Worm (Caenorhabditis elegans) whole organism, late embryonic: ENCODE results near the gene F54D5.17.

Source experiments
- T23F11.4 ChIP-seq: fragments of 200-800 bp; sonication (Bioruptor generic); optimal IDR thresholded peaks from 2 replicates; lab custom pipeline; 2018; ENCODE audit warnings: mild to moderate bottlenecking, missing genetic modification characterization, missing compliant biosample characterization
- ceh-48 ChIP-seq: sonication (generic microtip); optimal IDR thresholded peaks from 2 replicates; lab custom pipeline; 2016; ENCODE audit warnings: missing genetic modification characterization, inconsistent platforms, missing compliant biosample characterization
- ceh-6 ChIP-seq: fragments of 200-800 bp; sonication (Bioruptor generic); optimal IDR thresholded peaks from 2 replicates; lab custom pipeline; 2018; ENCODE audit warnings: mild to moderate bottlenecking, missing genetic modification characterization, missing compliant biosample characterization
- pag-3 ChIP-seq: sonication (generic microtip); optimal IDR thresholded peaks from 2 replicates; lab custom pipeline; 2016; ENCODE audit warnings: missing compliant biosample characterization, missing genetic modification characterization, borderline replicate concordance

ce11 chrII:11537606-11538016 is 18.8 kb upstream of the F54D5.17 start:
- TF ChIP-seq pag-3 (no peak), ceh-6 (no peak), ceh-48 (tag; lab: Kevin White, UChicago) (no peak), T23F11.4 (no peak)
